Fruit fly (Drosophila melanogaster) whole organism, embryonic: ENCODE measurements around the gene DIP-alpha.

Experiments
- B-H2 ChIP-seq: fragments of 200-800 bp; sonication (Bioruptor generic); optimal IDR thresholded peaks from 2 replicates; lab custom pipeline; 2018; ENCODE audit warnings: missing biosample characterization, mild to moderate bottlenecking, missing genetic modification characterization
- CG10654 ChIP-seq: fragments of 200-800 bp; sonication (Bioruptor generic); optimal IDR thresholded peaks from 2 replicates; lab custom pipeline; 2016; ENCODE audit warnings: missing biosample characterization, missing genetic modification characterization
- CG11560 ChIP-seq: fragments of 200-800 bp; sonication (Bioruptor generic); IDR thresholded peaks from 3 replicates; pipeline ENCODE4 v1.3.6; 2022; ENCODE audit warnings: missing biosample characterization, missing genetic modification characterization
- CG14860 ChIP-seq: fragments of 200-800 bp; sonication (Bioruptor generic); IDR thresholded peaks from 3 replicates; pipeline ENCODE4 v1.3.6; 2022; ENCODE audit warnings: missing biosample characterization, missing genetic modification characterization; ENCODE audit not compliant: partially characterized antibody
- CG1529 ChIP-seq: fragments of 200-800 bp; sonication (Bioruptor generic); optimal IDR thresholded peaks from 3 replicates; lab custom pipeline; 2018; ENCODE audit warnings: missing biosample characterization, missing genetic modification characterization
- CG15479 ChIP-seq: fragments of 200-800 bp; sonication (Bioruptor generic); optimal IDR thresholded peaks from 3 replicates; lab custom pipeline; 2019; ENCODE audit warnings: missing biosample characterization, mild to moderate bottlenecking, missing genetic modification characterization, moderate library complexity
- CG16815 ChIP-seq: fragments of 200-800 bp; sonication (Bioruptor generic); optimal IDR thresholded peaks from 3 replicates; lab custom pipeline; 2017; ENCODE audit warnings: missing biosample characterization, mild to moderate bottlenecking, missing genetic modification characterization
- CG1832 ChIP-seq: fragments of 200-800 bp; sonication (Bioruptor generic); optimal IDR thresholded peaks from 2 replicates; lab custom pipeline; 2017; ENCODE audit warnings: missing biosample characterization, mild to moderate bottlenecking, missing genetic modification characterization, inconsistent platforms
- CG31441 ChIP-seq: fragments of 200-800 bp; sonication (Bioruptor generic); IDR thresholded peaks from 2 replicates; pipeline ENCODE4 v1.3.6; 2022; ENCODE audit warnings: missing biosample characterization, missing genetic modification characterization
- CG32767 ChIP-seq: fragments of 200-800 bp; sonication (Bioruptor generic); IDR thresholded peaks from 2 replicates; pipeline ENCODE4 v1.3.6; 2022; ENCODE audit warnings: missing biosample characterization, missing genetic modification characterization
- CG34376 ChIP-seq: fragments of 200-800 bp; sonication (Bioruptor generic); optimal IDR thresholded peaks from 2 replicates; lab custom pipeline; 2018; ENCODE audit warnings: missing biosample characterization, mild to moderate bottlenecking, missing genetic modification characterization
- CG4424 ChIP-seq: fragments of 200-800 bp; sonication (Bioruptor generic); optimal IDR thresholded peaks from 3 replicates; lab custom pipeline; 2016; ENCODE audit warnings: missing biosample characterization, missing genetic modification characterization
- CG6272 ChIP-seq: fragments of 200-800 bp; sonication (Bioruptor generic); IDR thresholded peaks from 2 replicates; pipeline ENCODE4 v1.3.6; 2022; ENCODE audit warnings: missing biosample characterization, missing genetic modification characterization
- CG6683 ChIP-seq: fragments of 200-800 bp; sonication (Bioruptor generic); optimal IDR thresholded peaks from 2 replicates; lab custom pipeline; 2017; ENCODE audit warnings: missing biosample characterization, mild to moderate bottlenecking, missing genetic modification characterization, missing genetic modification reagents
- CG7372 ChIP-seq: fragments of 200-800 bp; sonication (Bioruptor generic); IDR thresholded peaks from 2 replicates; pipeline ENCODE4 v1.3.6; 2022; ENCODE audit warnings: missing biosample characterization, missing genetic modification characterization
- CG7839 ChIP-seq: fragments of 200-800 bp; sonication (Bioruptor generic); optimal IDR thresholded peaks from 3 replicates; lab custom pipeline; 2018; ENCODE audit warnings: missing biosample characterization, mild to moderate bottlenecking, missing genetic modification characterization, moderate library complexity
- CG8359 ChIP-seq: fragments of 200-800 bp; sonication (Bioruptor generic); optimal IDR thresholded peaks from 2 replicates; lab custom pipeline; 2017; ENCODE audit warnings: missing biosample characterization, mild to moderate bottlenecking, missing genetic modification characterization, borderline replicate concordance
- D19A ChIP-seq: fragments of 200-800 bp; optimal IDR thresholded peaks from 3 replicates; lab custom pipeline; 2019; ENCODE audit warnings: missing biosample characterization, mild to moderate bottlenecking, missing genetic modification characterization, moderate library complexity
- Dfd ChIP-seq, 2 experiments: fragments of >200 bp; optimal IDR thresholded peaks; 2 replicates each; lab custom pipeline; 2017; ENCODE audit warnings: missing biosample characterization in 2 of 2, missing genetic modification characterization in 2 of 2
- Dip2 ChIP-seq: fragments of 200-800 bp; sonication (Bioruptor generic); IDR thresholded peaks from 2 replicates; pipeline ENCODE4 v1.3.6; 2022; ENCODE audit warnings: missing biosample characterization, missing genetic modification characterization
- Drgx ChIP-seq: fragments of 200-800 bp; sonication (Bioruptor generic); IDR thresholded peaks from 2 replicates; pipeline ENCODE4 v1.3.6; 2022; ENCODE audit warnings: missing biosample characterization, missing genetic modification characterization
- Ets65A ChIP-seq: fragments of 200-800 bp; sonication (Bioruptor generic); peaks from one replicate; lab custom pipeline; 2016; ENCODE audit warnings: missing biosample characterization, missing genetic modification characterization
- Hr3 ChIP-seq: fragments of 200-800 bp; sonication (Bioruptor generic); optimal IDR thresholded peaks from 3 replicates; lab custom pipeline; 2016; ENCODE audit warnings: missing biosample characterization, missing genetic modification characterization
- MBD-R2 ChIP-seq: fragments of 200-800 bp; sonication (Bioruptor generic); IDR thresholded peaks from 2 replicates; pipeline ENCODE4 v1.3.6; 2022; ENCODE audit warnings: missing biosample characterization, missing genetic modification characterization
- Max ChIP-seq: fragments of 200-800 bp; sonication (Bioruptor generic); optimal IDR thresholded peaks from 2 replicates; lab custom pipeline; 2016; ENCODE audit warnings: missing biosample characterization, mild to moderate bottlenecking, missing genetic modification characterization
- Med ChIP-seq: fragments of 200-800 bp; sonication (Bioruptor generic); peaks from one replicate; lab custom pipeline; 2016; ENCODE audit warnings: missing biosample characterization, missing genetic modification characterization, mild to moderate bottlenecking, inconsistent platforms, moderate library complexity
- Sin3A ChIP-seq: fragments of >200 bp; optimal IDR thresholded peaks from 2 replicates; lab custom pipeline; 2018
- Vsx1 ChIP-seq: fragments of 200-800 bp; sonication (Bioruptor generic); optimal IDR thresholded peaks from 2 replicates; lab custom pipeline; 2017; ENCODE audit warnings: missing biosample characterization, mild to moderate bottlenecking, missing genetic modification characterization, missing genetic modification reagents
- bcd ChIP-seq: fragments of 200-800 bp; sonication (Bioruptor generic); optimal IDR thresholded peaks from 2 replicates; lab custom pipeline; 2017; ENCODE audit warnings: missing biosample characterization, mild to moderate bottlenecking, missing genetic modification characterization
- cg ChIP-seq: fragments of 200-800 bp; sonication (Bioruptor generic); optimal IDR thresholded peaks from 3 replicates; lab custom pipeline; 2019; ENCODE audit warnings: missing biosample characterization, mild to moderate bottlenecking, missing genetic modification characterization, moderate library complexity
- chm ChIP-seq: fragments of 200-800 bp; sonication (Bioruptor generic); IDR thresholded peaks from 2 replicates; pipeline ENCODE4 v1.3.6; 2022; ENCODE audit warnings: missing biosample characterization, missing genetic modification characterization
- crol ChIP-seq: fragments of 200-800 bp; sonication (Bioruptor generic); IDR thresholded peaks from 2 replicates; pipeline ENCODE4 v1.3.6; 2022; ENCODE audit warnings: missing biosample characterization, missing genetic modification characterization
- ewg ChIP-seq: fragments of 200-800 bp; sonication (Bioruptor generic); optimal IDR thresholded peaks from 3 replicates; lab custom pipeline; 2017; ENCODE audit warnings: mild to moderate bottlenecking, missing biosample characterization, missing genetic modification reagents, missing genetic modification characterization
- fd96Cb ChIP-seq: fragments of 200-800 bp; sonication (Bioruptor generic); optimal IDR thresholded peaks from 2 replicates; lab custom pipeline; 2018; ENCODE audit warnings: missing biosample characterization, mild to moderate bottlenecking, missing genetic modification characterization, moderate library complexity
- gcm ChIP-seq: fragments of 200-800 bp; sonication (Bioruptor generic); optimal IDR thresholded peaks from 2 replicates; lab custom pipeline; 2019; ENCODE audit warnings: missing biosample characterization, mild to moderate bottlenecking, missing genetic modification characterization, moderate library complexity
- hb ChIP-seq: fragments of 200-800 bp; sonication (Bioruptor generic); IDR thresholded peaks from 3 replicates; pipeline ENCODE4 v1.3.6; 2022; ENCODE audit warnings: missing biosample characterization, missing genetic modification characterization; ENCODE audit not compliant: partially characterized antibody
- maf-S ChIP-seq: fragments of 200-800 bp; sonication (Bioruptor generic); optimal IDR thresholded peaks from 2 replicates; lab custom pipeline; 2016; ENCODE audit warnings: missing biosample characterization, missing genetic modification characterization
- org-1 ChIP-seq: fragments of 200-800 bp; sonication (Bioruptor generic); optimal IDR thresholded peaks from 2 replicates; lab custom pipeline; 2017; ENCODE audit warnings: missing biosample characterization, missing genetic modification characterization
- sc ChIP-seq, 3 experiments: fragments of >200 bp in 2 of 3; fragments of 200-800 bp in 1 of 3; sonication (Bioruptor generic) in 1 of 3; optimal IDR thresholded peaks; 2 replicates in 2 of 3; 3 replicates in 1 of 3; lab custom pipeline; 2017; ENCODE audit warnings: mild to moderate bottlenecking in 1 of 3, missing biosample characterization in 1 of 3, missing genetic modification characterization in 1 of 3, missing genetic modification reagents in 1 of 3
- shn ChIP-seq: fragments of 200-800 bp; sonication (Bioruptor generic); optimal IDR thresholded peaks from 3 replicates; lab custom pipeline; 2016; ENCODE audit warnings: missing biosample characterization, missing genetic modification characterization
- twi ChIP-seq: fragments of 200-800 bp; optimal IDR thresholded peaks from 2 replicates; lab custom pipeline; 2019; ENCODE audit warnings: missing biosample characterization, mild to moderate bottlenecking, missing genetic modification characterization, moderate library complexity
- vvl ChIP-seq: fragments of 200-800 bp; sonication (Bioruptor generic); IDR thresholded peaks from 2 replicates; pipeline ENCODE4 v1.3.6; 2022; ENCODE audit warnings: missing biosample characterization, missing genetic modification characterization

DIP-alpha gene

DNA sequence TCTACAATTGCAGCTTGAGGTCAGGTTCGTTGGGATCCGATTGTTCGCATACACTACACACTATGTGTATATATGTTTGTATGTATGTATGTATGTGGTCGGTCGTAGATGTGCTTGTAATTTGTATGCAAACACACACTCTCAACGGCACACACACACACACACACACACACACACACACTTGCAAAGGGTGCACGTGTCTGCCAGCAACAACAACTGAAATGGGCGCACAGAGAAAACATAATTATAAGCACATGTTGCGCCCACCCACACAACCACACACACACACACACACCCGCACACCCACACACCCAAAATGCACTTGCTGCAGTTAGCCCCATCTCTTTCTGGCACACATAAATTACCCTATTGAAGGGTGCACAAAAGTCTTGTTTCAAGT is 13.1 kb downstream of the DIP-alpha start:
- TF ChIP-seq B-H2 (GFP tag; lab: Kevin White, UChicago) = no peak
- peak in 1 of 2 experiments; percentile 46 for TF ChIP-seq Dfd (GFP tag; optimal IDR thresholded peaks at IDR 0.05; lab: Kevin White, UChicago)
- no peak for TF ChIP-seq Sin3A (lab: Kevin White, UChicago)
- TF ChIP-seq MBD-R2 = no peak
- no peak for TF ChIP-seq bcd (GFP tag; lab: Kevin White, UChicago)
- peak; percentile 25 for TF ChIP-seq Ets65A
- TF ChIP-seq CG4424 (GFP tag; lab: Kevin White, UChicago) = no peak
- TF ChIP-seq twi (tag; lab: Kevin White, UChicago) = peak; percentile 49
- TF ChIP-seq cg (GFP tag; lab: Kevin White, UChicago) = peak; percentile 58
- peak; percentile 18 for TF ChIP-seq Med (GFP tag; lab: Kevin White, UChicago)
- TF ChIP-seq, all 482 proteins: peak for 5

dm6 chrX:3557512-3557911 is 13.9 kb downstream of the DIP-alpha start, which contains the start of gene ppk8:
ppk8 (plus strand) TSS chrX:3557812.
- TF ChIP-seq CG16815 (GFP tag; lab: Kevin White, UChicago) (no peak), sc (optimal IDR thresholded peaks at IDR 0.05; lab: Kevin White, UChicago) (no peak), sc (GFP tag; optimal IDR thresholded peaks at IDR 0.05; lab: Kevin White, UChicago) (no peak), CG6272 (no peak), Hr3 (no peak), shn (GFP tag; lab: Kevin White, UChicago) (no peak), hb (GFP tag; lab: Robert Waterston, UW) (no peak), vvl (GFP tag; lab: Robert Waterston, UW) (no peak), org-1 (no peak), CG1529 (GFP tag; lab: Kevin White, UChicago) (no peak), maf-S (GFP tag; lab: Kevin White, UChicago) (no peak), CG6683 (GFP tag; lab: Kevin White, UChicago) (no peak), CG31441 (GFP tag; lab: Robert Waterston, UW) (no peak), Med (GFP tag; lab: Kevin White, UChicago) (no peak), CG11560 (tag; lab: Robert Waterston, UW) (no peak), Max (GFP tag; lab: Kevin White, UChicago) (no peak), CG32767 (GFP tag; lab: Robert Waterston, UW) (no peak), ewg (GFP tag; lab: Kevin White, UChicago) (no peak), CG14860 (GFP tag; lab: Robert Waterston, UW) (no peak), Dip2 (GFP tag; lab: Robert Waterston, UW) (no peak), fd96Cb (no peak)

- TF ChIP-seq CG10654 (GFP tag; lab: Kevin White, UChicago) (no peak), CG7839 (tag; lab: Kevin White, UChicago) (no peak), crol (peak; percentile 78), gcm (GFP tag; lab: Kevin White, UChicago) (no peak), Vsx1 (GFP tag; lab: Kevin White, UChicago) (no peak), CG1832 (GFP tag; lab: Kevin White, UChicago) (peak; percentile 22), D19A (no peak), CG34376 (GFP tag; lab: Kevin White, UChicago) (no peak), Drgx (GFP tag; lab: Robert Waterston, UW) (0 out of 2 replicates have a peak, but pooled peaks have one; percentile 32), CG8359 (GFP tag; lab: Kevin White, UChicago) (no peak), chm (GFP tag; lab: Robert Waterston, UW) (no peak), hb (GFP tag; lab: Robert Waterston, UW) (no peak), CG15479 (no peak), CG7372 (GFP tag; lab: Robert Waterston, UW) (no peak)
These were observed 16.1 kb downstream of the DIP-alpha start for dm6 chrX:3555190-3555849.
